Comparison of ENCODE assay signal across 4 worm cellular contexts in genomic region chrII:6829108-6829507, ce11.
TF ChIP-seq lines count a peak whose summit lies in the region.

No protein-coding gene starts in this region.

TF ChIP-seq in whole organism, L1 larva, 84 proteins besides CTCF, POLR2A, EP300 and RAD21 (continued from another document and continues in another):
- peak in 1 of 3 experiments; percentile 23 for TF ChIP-seq ceh-82 (tag; optimal IDR thresholded peaks at IDR 0.05; lab: Kevin White, UChicago)
- TF ChIP-seq nhr-71 (tag; optimal IDR thresholded peaks at IDR 0.05; lab: Kevin White, UChicago), result peak; percentile 44
- TF ChIP-seq elt-3 (tag; optimal IDR thresholded peaks at IDR 0.05; lab: Kevin White, UChicago), result peak in 4 of 6 experiments; percentile 19 to 81 (median 36)
- TF ChIP-seq nhr-77 (tag; optimal IDR thresholded peaks at IDR 0.05; lab: Kevin White, UChicago), result peak; percentile 46
- no peak for TF ChIP-seq hlh-17 (GFP tag; optimal IDR thresholded peaks at IDR 0.05; lab: Kevin White, UChicago; ENCODE audit: borderline replicate concordance)
- no peak for TF ChIP-seq aly-2 (tag; optimal IDR thresholded peaks at IDR 0.05; lab: Kevin White, UChicago)
- TF ChIP-seq unc-86 (tag; optimal IDR thresholded peaks at IDR 0.05; lab: Kevin White, UChicago), result no peak
- no peak for TF ChIP-seq zag-1 (tag; optimal IDR thresholded peaks at IDR 0.05; lab: Kevin White, UChicago)
- peak in 1 of 2 experiments; percentile 7 for TF ChIP-seq egl-27 (tag; optimal IDR thresholded peaks at IDR 0.05; lab: Kevin White, UChicago)
- peak in 1 of 2 experiments; percentile 61 for TF ChIP-seq mdl-1 (tag; optimal IDR thresholded peaks at IDR 0.05; lab: Kevin White, UChicago)
- peak; percentile 64 for TF ChIP-seq snu-23 (GFP tag; optimal IDR thresholded peaks at IDR 0.05; lab: Kevin White, UChicago)
- TF ChIP-seq nhr-76 (tag; optimal IDR thresholded peaks at IDR 0.05; lab: Kevin White, UChicago), result no peak
- TF ChIP-seq nhr-84 (tag; optimal IDR thresholded peaks at IDR 0.05; lab: Kevin White, UChicago), result no peak
- TF ChIP-seq C04F5.9 (tag; optimal IDR thresholded peaks at IDR 0.05; lab: Kevin White, UChicago), result no peak
- no peak for TF ChIP-seq ceh-90 (tag; optimal IDR thresholded peaks at IDR 0.05; lab: Kevin White, UChicago)
- TF ChIP-seq nhr-19 (GFP tag; conservative IDR thresholded peaks at IDR 0.05; lab: Robert Waterston, UW), result no peak; the same call in none of the 2 replicates
- peak; percentile 22 for TF ChIP-seq swsn-7 (tag; optimal IDR thresholded peaks at IDR 0.05; lab: Kevin White, UChicago)
- TF ChIP-seq hlh-4 (tag; optimal IDR thresholded peaks at IDR 0.05; lab: Kevin White, UChicago), result no peak
- no peak for TF ChIP-seq aha-1 (tag; optimal IDR thresholded peaks at IDR 0.05; lab: Kevin White, UChicago)
- peak; percentile 15 for TF ChIP-seq elt-2 (tag; optimal IDR thresholded peaks at IDR 0.05; lab: Kevin White, UChicago)
- TF ChIP-seq C16A3.4 (tag; optimal IDR thresholded peaks at IDR 0.05; lab: Kevin White, UChicago), result peak; percentile 25
- no peak for TF ChIP-seq nhr-237 (tag; optimal IDR thresholded peaks at IDR 0.05; lab: Kevin White, UChicago)
- TF ChIP-seq nhr-47 (tag; optimal IDR thresholded peaks at IDR 0.05; lab: Kevin White, UChicago), result no peak
- no peak for TF ChIP-seq tlp-1 (tag; optimal IDR thresholded peaks at IDR 0.05; lab: Kevin White, UChicago)
- TF ChIP-seq mef-2 (tag; optimal IDR thresholded peaks at IDR 0.05; lab: Kevin White, UChicago), result no peak
- TF ChIP-seq lin-13 (GFP tag; optimal IDR thresholded peaks at IDR 0.05; lab: Kevin White, UChicago), result no peak
- TF ChIP-seq snpc-4 (tag; optimal IDR thresholded peaks at IDR 0.05; lab: Kevin White, UChicago), result peak; percentile 10
- no peak for TF ChIP-seq ama-1 (optimal IDR thresholded peaks at IDR 0.05; lab: Kevin White, UChicago)
- TF ChIP-seq ces-1 (GFP tag; optimal IDR thresholded peaks at IDR 0.05; lab: Kevin White, UChicago), result no peak
- TF ChIP-seq blmp-1 (tag; optimal IDR thresholded peaks at IDR 0.05; lab: Kevin White, UChicago), result peak; percentile 98
- no peak for TF ChIP-seq egl-13 (tag; optimal IDR thresholded peaks at IDR 0.05; lab: Kevin White, UChicago)
- TF ChIP-seq lin-35 (GFP tag; optimal IDR thresholded peaks at IDR 0.05; lab: Kevin White, UChicago), result peak in 1 of 2 experiments; percentile 61
- TF ChIP-seq fkh-4 (tag; optimal IDR thresholded peaks at IDR 0.05; lab: Kevin White, UChicago; ENCODE audit: borderline replicate concordance), result no peak

TF ChIP-seq in whole organism, L2 larva, 48 proteins besides CTCF, POLR2A, EP300 and RAD21 (continued from another document):
- TF ChIP-seq lin-39 (tag; optimal IDR thresholded peaks at IDR 0.05; lab: Kevin White, UChicago) (no peak), zag-1 (tag; optimal IDR thresholded peaks at IDR 0.05; lab: Kevin White, UChicago) (no peak), aly-2 (tag; optimal IDR thresholded peaks at IDR 0.05; lab: Kevin White, UChicago) (no peak), ztf-4 (tag; optimal IDR thresholded peaks at IDR 0.05; lab: Kevin White, UChicago) (no peak), unc-62 (GFP tag; optimal IDR thresholded peaks at IDR 0.05; lab: Kevin White, UChicago) (no peak), C34F6.9 (tag; optimal IDR thresholded peaks at IDR 0.05; lab: Kevin White, UChicago) (peak; percentile 30), crh-2 (tag; optimal IDR thresholded peaks at IDR 0.05; lab: Kevin White, UChicago) (peak; percentile 41), nhr-23 (tag; optimal IDR thresholded peaks at IDR 0.05; lab: Kevin White, UChicago) (no peak), mab-5 (tag; optimal IDR thresholded peaks at IDR 0.05; lab: Kevin White, UChicago) (no peak), sma-9 (GFP tag; optimal IDR thresholded peaks at IDR 0.05; lab: Kevin White, UChicago) (peak; percentile 73), sma-9 (tag; optimal IDR thresholded peaks at IDR 0.05; lab: Kevin White, UChicago) (no peak), sem-4 (tag; optimal IDR thresholded peaks at IDR 0.05; lab: Kevin White, UChicago) (peak; percentile 33), peb-1 (tag; optimal IDR thresholded peaks at IDR 0.05; lab: Kevin White, UChicago) (no peak), nhr-10 (tag; optimal IDR thresholded peaks at IDR 0.05; lab: Kevin White, UChicago) (no peak), ztf-1 (GFP tag; conservative IDR thresholded peaks at IDR 0.05; lab: Robert Waterston, UW) (no peak), nhr-129 (tag; optimal IDR thresholded peaks at IDR 0.05; lab: Kevin White, UChicago) (peak; percentile 75), nhr-11 (tag; optimal IDR thresholded peaks at IDR 0.05; lab: Kevin White, UChicago) (no peak), elt-1 (tag; optimal IDR thresholded peaks at IDR 0.05; lab: Kevin White, UChicago) (no peak), mbf-1 (tag; optimal IDR thresholded peaks at IDR 0.05; lab: Kevin White, UChicago) (no peak), unc-39 (tag; optimal IDR thresholded peaks at IDR 0.05; lab: Kevin White, UChicago) (no peak), F13H6.1 (tag; optimal IDR thresholded peaks at IDR 0.05; lab: Kevin White, UChicago) (peak; percentile 36), nhr-25 (tag; optimal IDR thresholded peaks at IDR 0.05; lab: Kevin White, UChicago) (peak; percentile 71), gmeb-1 (tag; optimal IDR thresholded peaks at IDR 0.05; lab: Kevin White, UChicago) (no peak), fos-1 (tag; optimal IDR thresholded peaks at IDR 0.05; lab: Kevin White, UChicago) (peak; percentile 96), dmd-4 (tag; optimal IDR thresholded peaks at IDR 0.05; lab: Kevin White, UChicago) (no peak), lsy-2 (tag; optimal IDR thresholded peaks at IDR 0.05; lab: Kevin White, UChicago) (peak in 1 of 2 experiments; percentile 48), snpc-4 (tag; optimal IDR thresholded peaks at IDR 0.05; lab: Kevin White, UChicago) (no peak), nhr-237 (tag; optimal IDR thresholded peaks at IDR 0.05; lab: Kevin White, UChicago) (no peak), lin-13 (GFP tag; optimal IDR thresholded peaks at IDR 0.05; lab: Kevin White, UChicago) (no peak), egl-27 (tag; optimal IDR thresholded peaks at IDR 0.05; lab: Kevin White, UChicago) (peak; percentile 12), lin-11 (tag; optimal IDR thresholded peaks at IDR 0.05; lab: Kevin White, UChicago) (no peak), nhr-21 (tag; optimal IDR thresholded peaks at IDR 0.05; lab: Kevin White, UChicago) (no peak), ztf-11 (tag; optimal IDR thresholded peaks at IDR 0.05; lab: Kevin White, UChicago) (no peak), ama-1 (optimal IDR thresholded peaks at IDR 0.05; lab: Kevin White, UChicago) (no peak), elt-3 (tag; optimal IDR thresholded peaks at IDR 0.05; lab: Kevin White, UChicago) (no peak)
TF ChIP-seq in whole organism, L2 larva: peak in this region for 13.

TF ChIP-seq in whole organism, L3 larva, 47 proteins besides CTCF, POLR2A, EP300 and RAD21 (continued from another document):
- TF ChIP-seq snpc-4 (tag; optimal IDR thresholded peaks at IDR 0.05; lab: Kevin White, UChicago) (no peak), fkh-2 (tag; optimal IDR thresholded peaks at IDR 0.05; lab: Kevin White, UChicago) (no peak), fkh-10 (GFP tag; optimal IDR thresholded peaks at IDR 0.05; lab: Kevin White, UChicago) (no peak), nhr-23 (tag; optimal IDR thresholded peaks at IDR 0.05; lab: Kevin White, UChicago) (peak; percentile 52), elt-3 (tag; optimal IDR thresholded peaks at IDR 0.05; lab: Kevin White, UChicago) (peak in 1 of 3 experiments; percentile 74), nhr-67 (tag; optimal IDR thresholded peaks at IDR 0.05; lab: Kevin White, UChicago) (no peak), ceh-16 (tag; optimal IDR thresholded peaks at IDR 0.05; lab: Kevin White, UChicago) (no peak), nfya-1 (tag; optimal IDR thresholded peaks at IDR 0.05; lab: Kevin White, UChicago; ENCODE audit: insufficient read depth) (peak; percentile 52), mml-1 (tag; optimal IDR thresholded peaks at IDR 0.05; lab: Kevin White, UChicago) (no peak), nhr-77 (tag; optimal IDR thresholded peaks at IDR 0.05; lab: Kevin White, UChicago) (no peak), hmg-11 (tag; optimal IDR thresholded peaks at IDR 0.05; lab: Kevin White, UChicago) (peak; percentile 34), fos-1 (tag; optimal IDR thresholded peaks at IDR 0.05; lab: Kevin White, UChicago) (no peak), nhr-11 (tag; optimal IDR thresholded peaks at IDR 0.05; lab: Kevin White, UChicago) (no peak), zag-1 (tag; optimal IDR thresholded peaks at IDR 0.05; lab: Kevin White, UChicago) (no peak), elt-1 (tag; optimal IDR thresholded peaks at IDR 0.05; lab: Kevin White, UChicago) (peak; percentile 48), egl-5 (tag; optimal IDR thresholded peaks at IDR 0.05; lab: Kevin White, UChicago) (no peak)

TF ChIP-seq in whole organism, L4 larva, 104 proteins besides CTCF, POLR2A, EP300 and RAD21 (continued from another document):
- TF ChIP-seq rbr-2 (tag; optimal IDR thresholded peaks at IDR 0.05; lab: Kevin White, UChicago), result no peak
- TF ChIP-seq dmd-6 (GFP tag; IDR thresholded peaks at IDR 0.05; lab: Robert Waterston, UW), result peak; percentile 60; the same call in 1 of the 2 replicates
- no peak for TF ChIP-seq vab-7 (GFP tag; IDR thresholded peaks at IDR 0.05; lab: Robert Waterston, UW)
- TF ChIP-seq nhr-111 (GFP tag; optimal IDR thresholded peaks at IDR 0.05; lab: Kevin White, UChicago), result no peak
- TF ChIP-seq lsy-2 (tag; optimal IDR thresholded peaks at IDR 0.05; lab: Kevin White, UChicago), result peak; percentile 44 to 51
- TF ChIP-seq madf-5 (GFP tag; IDR thresholded peaks at IDR 0.05; lab: Robert Waterston, UW), result no peak
- TF ChIP-seq sdz-12 (GFP tag; optimal IDR thresholded peaks at IDR 0.05; lab: Kevin White, UChicago), result no peak
- peak; percentile 31 for TF ChIP-seq mep-1 (tag; optimal IDR thresholded peaks at IDR 0.05; lab: Kevin White, UChicago)
- no peak for TF ChIP-seq attf-4 (tag; optimal IDR thresholded peaks at IDR 0.05; lab: Kevin White, UChicago)
- TF ChIP-seq lin-1 (GFP tag; IDR thresholded peaks at IDR 0.05; lab: Robert Waterston, UW), result 0 out of 2 replicates have a peak, but pooled peaks have one; percentile 13
- TF ChIP-seq ama-1 (optimal IDR thresholded peaks at IDR 0.05; lab: Kevin White, UChicago), result no peak
- no peak for TF ChIP-seq spr-1 (tag; optimal IDR thresholded peaks at IDR 0.05; lab: Kevin White, UChicago)
- TF ChIP-seq mdt-29 (GFP tag; IDR thresholded peaks at IDR 0.05; lab: Robert Waterston, UW), result no peak
- no peak for TF ChIP-seq snpc-1.2 (GFP tag; IDR thresholded peaks at IDR 0.05; lab: Robert Waterston, UW)
- TF ChIP-seq mxl-3 (GFP tag; optimal IDR thresholded peaks at IDR 0.05; lab: Kevin White, UChicago), result peak; percentile 82
- TF ChIP-seq pqm-1 (tag; optimal IDR thresholded peaks at IDR 0.05; lab: Kevin White, UChicago), result peak; percentile 55
- peak; percentile 58 for TF ChIP-seq nhr-6 (tag; optimal IDR thresholded peaks at IDR 0.05; lab: Kevin White, UChicago)
- TF ChIP-seq mdl-1 (tag; optimal IDR thresholded peaks at IDR 0.05; lab: Kevin White, UChicago), result peak in 1 of 2 experiments; percentile 29
- TF ChIP-seq ztf-7 (tag; optimal IDR thresholded peaks at IDR 0.05; lab: Kevin White, UChicago), result no peak
- TF ChIP-seq hlh-30 (tag; optimal IDR thresholded peaks at IDR 0.05; lab: Kevin White, UChicago; ENCODE audit: insufficient read depth), result peak; percentile 72
- TF ChIP-seq ZK546.5 (tag; optimal IDR thresholded peaks at IDR 0.05; lab: Kevin White, UChicago), result no peak
- TF ChIP-seq daf-12 (tag; optimal IDR thresholded peaks at IDR 0.05; lab: Kevin White, UChicago), result no peak
- TF ChIP-seq lin-13 (GFP tag; optimal IDR thresholded peaks at IDR 0.05; lab: Kevin White, UChicago), result peak; percentile 10
- TF ChIP-seq nhr-28 (tag; optimal IDR thresholded peaks at IDR 0.05; lab: Kevin White, UChicago), result peak; percentile 84
- no peak for TF ChIP-seq daf-16 (GFP tag; optimal IDR thresholded peaks at IDR 0.05; lab: Kevin White, UChicago)
- TF ChIP-seq daf-16 (tag; optimal IDR thresholded peaks at IDR 0.05; lab: Kevin White, UChicago), result peak; percentile 36
- TF ChIP-seq T26A8.4 (GFP tag; IDR thresholded peaks at IDR 0.05; lab: Robert Waterston, UW), result no peak
- peak; percentile 66 for TF ChIP-seq dve-1 (tag; optimal IDR thresholded peaks at IDR 0.05; lab: Kevin White, UChicago; ENCODE audit: insufficient read depth)
TF ChIP-seq in whole organism, L4 larva: peak in this region for 19.
